Fruit fly (Drosophila melanogaster) whole organism, embryonic: ENCODE data around the gene PpD6.

ENCODE experiments used
- ATbp ChIP-seq: fragments of 200-800 bp; sonication (Bioruptor generic); optimal IDR thresholded peaks from 2 replicates; lab custom pipeline; 2017; ENCODE audit warnings: missing biosample characterization, mild to moderate bottlenecking, missing genetic modification characterization, missing genetic modification reagents
- Atf3 ChIP-seq: fragments of 200-800 bp; sonication (Bioruptor generic); optimal IDR thresholded peaks from 3 replicates; lab custom pipeline; 2016; ENCODE audit warnings: missing biosample characterization, missing genetic modification characterization
- Bteb2 ChIP-seq: fragments of 200-800 bp; sonication (Bioruptor generic); optimal IDR thresholded peaks from 2 replicates; lab custom pipeline; 2016; ENCODE audit warnings: missing biosample characterization, missing genetic modification characterization
- CG10274 ChIP-seq: fragments of 200-800 bp; sonication (Bioruptor generic); optimal IDR thresholded peaks from 3 replicates; lab custom pipeline; 2017; ENCODE audit warnings: missing biosample characterization, mild to moderate bottlenecking, missing genetic modification characterization
- CG10462 ChIP-seq: fragments of 200-800 bp; sonication (Bioruptor generic); optimal IDR thresholded peaks from 2 replicates; lab custom pipeline; 2016; ENCODE audit warnings: missing biosample characterization, missing genetic modification characterization
- CG11560 ChIP-seq: fragments of 200-800 bp; sonication (Bioruptor generic); IDR thresholded peaks from 3 replicates; pipeline ENCODE4 v1.3.6; 2022; ENCODE audit warnings: missing biosample characterization, missing genetic modification characterization
- CG11696 ChIP-seq: fragments of 200-800 bp; sonication (Bioruptor generic); IDR thresholded peaks from 2 replicates; pipeline ENCODE4 v1.3.6; 2022; ENCODE audit warnings: missing biosample characterization, missing genetic modification characterization
- CG12104 ChIP-seq: fragments of 200-800 bp; sonication (Bioruptor generic); optimal IDR thresholded peaks from 3 replicates; lab custom pipeline; 2016; ENCODE audit warnings: missing biosample characterization, missing genetic modification characterization
- CG12744 ChIP-seq: fragments of 200-800 bp; sonication (Bioruptor generic); optimal IDR thresholded peaks from 2 replicates; lab custom pipeline; 2016; ENCODE audit warnings: missing biosample characterization, missing genetic modification characterization
- CG12942 ChIP-seq: fragments of 200-800 bp; sonication (Bioruptor generic); optimal IDR thresholded peaks from 3 replicates; lab custom pipeline; 2016; ENCODE audit warnings: missing biosample characterization, missing genetic modification characterization
- CG16815 ChIP-seq: fragments of 200-800 bp; sonication (Bioruptor generic); optimal IDR thresholded peaks from 3 replicates; lab custom pipeline; 2017; ENCODE audit warnings: missing biosample characterization, mild to moderate bottlenecking, missing genetic modification characterization
- CG17359 ChIP-seq: fragments of 200-800 bp; sonication (Bioruptor generic); optimal IDR thresholded peaks from 3 replicates; lab custom pipeline; 2018; ENCODE audit warnings: missing biosample characterization, mild to moderate bottlenecking, missing genetic modification characterization, moderate library complexity
- CG17912 ChIP-seq: fragments of 200-800 bp; sonication (Bioruptor generic); optimal IDR thresholded peaks from 2 replicates; lab custom pipeline; 2018; ENCODE audit warnings: missing biosample characterization, mild to moderate bottlenecking, missing genetic modification characterization
- CG18262 ChIP-seq: fragments of 200-800 bp; optimal IDR thresholded peaks from 3 replicates; lab custom pipeline; 2019; ENCODE audit warnings: missing biosample characterization, mild to moderate bottlenecking, missing genetic modification characterization, moderate library complexity
- CG3281 ChIP-seq: fragments of 200-800 bp; sonication (Bioruptor generic); optimal IDR thresholded peaks from 3 replicates; lab custom pipeline; 2017; ENCODE audit warnings: missing biosample characterization, mild to moderate bottlenecking, missing genetic modification characterization
- CG3407 ChIP-seq: fragments of 200-800 bp; sonication (Bioruptor generic); optimal IDR thresholded peaks from 2 replicates; lab custom pipeline; 2018; ENCODE audit warnings: missing biosample characterization, mild to moderate bottlenecking, missing genetic modification characterization
- CG34224 ChIP-seq: fragments of 200-800 bp; sonication (Bioruptor generic); IDR thresholded peaks from 3 replicates; pipeline ENCODE4 v1.3.6; 2022; ENCODE audit warnings: missing biosample characterization, missing genetic modification characterization; ENCODE audit not compliant: partially characterized antibody
- CG42726 ChIP-seq: fragments of 200-800 bp; sonication (Bioruptor generic); IDR thresholded peaks from 2 replicates; pipeline ENCODE4 v1.3.6; 2022; ENCODE audit warnings: missing biosample characterization, missing genetic modification characterization; ENCODE audit not compliant: partially characterized antibody
- CG4282 ChIP-seq: fragments of 200-800 bp; sonication (Bioruptor generic); optimal IDR thresholded peaks from 2 replicates; lab custom pipeline; 2016; ENCODE audit warnings: missing biosample characterization, missing genetic modification characterization
- CG4360 ChIP-seq: fragments of 200-800 bp; sonication (Bioruptor generic); IDR thresholded peaks from 2 replicates; pipeline ENCODE4 v1.3.6; 2022; ENCODE audit warnings: missing biosample characterization, missing genetic modification characterization
- CG4617 ChIP-seq: fragments of 200-800 bp; sonication (Bioruptor generic); optimal IDR thresholded peaks from 3 replicates; lab custom pipeline; 2016; ENCODE audit warnings: missing biosample characterization, missing genetic modification characterization, borderline replicate concordance
- CG4730 ChIP-seq: fragments of 200-800 bp; sonication (Bioruptor generic); IDR thresholded peaks from 2 replicates; pipeline ENCODE4 v1.3.6; 2022; ENCODE audit warnings: missing biosample characterization, missing genetic modification characterization
- CG4820 ChIP-seq: fragments of 200-800 bp; sonication (Bioruptor generic); optimal IDR thresholded peaks from 3 replicates; lab custom pipeline; 2016; ENCODE audit warnings: missing biosample characterization, missing genetic modification characterization
- CG6689 ChIP-seq: fragments of 200-800 bp; sonication (Bioruptor generic); IDR thresholded peaks from 2 replicates; pipeline ENCODE4 v1.3.6; 2022; ENCODE audit warnings: missing biosample characterization, missing genetic modification characterization
- CG7928 ChIP-seq: fragments of 200-800 bp; sonication (Bioruptor generic); optimal IDR thresholded peaks from 2 replicates; lab custom pipeline; 2017; ENCODE audit warnings: missing biosample characterization, mild to moderate bottlenecking, missing genetic modification characterization
- CG7963 ChIP-seq: fragments of 200-800 bp; sonication (Bioruptor generic); IDR thresholded peaks from 3 replicates; pipeline ENCODE4 v1.3.6; 2022; ENCODE audit warnings: missing biosample characterization, missing genetic modification characterization; ENCODE audit not compliant: partially characterized antibody
- Dad ChIP-seq: fragments of 200-800 bp; sonication (Bioruptor generic); optimal IDR thresholded peaks from 3 replicates; lab custom pipeline; 2016; ENCODE audit warnings: missing biosample characterization, missing genetic modification characterization
- Gsc ChIP-seq: fragments of 200-800 bp; sonication (Bioruptor generic); IDR thresholded peaks from 2 replicates; pipeline ENCODE4 v1.3.6; 2022; ENCODE audit warnings: missing biosample characterization, missing genetic modification characterization
- HLH3B ChIP-seq: fragments of 200-800 bp; sonication (Bioruptor generic); IDR thresholded peaks from 2 replicates; pipeline ENCODE4 v1.3.6; 2022; ENCODE audit warnings: missing biosample characterization, missing genetic modification characterization
- MTF-1 ChIP-seq: fragments of 200-800 bp; sonication (Bioruptor generic); optimal IDR thresholded peaks from 2 replicates; lab custom pipeline; 2018; ENCODE audit warnings: missing biosample characterization, mild to moderate bottlenecking, missing genetic modification characterization, borderline replicate concordance
- Trl ChIP-seq, 3 experiments: fragments of >200 bp in 2 of 3; fragments of 200-800 bp in 1 of 3; sonication (Bioruptor generic) in 1 of 3; optimal IDR thresholded peaks; 2 replicates in 1 of 3; 3 replicates in 2 of 3; lab custom pipeline; 2016 to 2017; ENCODE audit warnings: missing biosample characterization in 1 of 3, missing genetic modification characterization in 1 of 3
- ase ChIP-seq: fragments of 200-800 bp; sonication (Bioruptor generic); IDR thresholded peaks from 3 replicates; pipeline ENCODE4 v1.3.6; 2022; ENCODE audit warnings: missing biosample characterization, missing genetic modification characterization
- bigmax ChIP-seq: fragments of 200-800 bp; sonication (Bioruptor generic); optimal IDR thresholded peaks from 2 replicates; lab custom pipeline; 2018; ENCODE audit warnings: missing biosample characterization, mild to moderate bottlenecking, missing genetic modification characterization
- crc ChIP-seq: fragments of 200-800 bp; sonication (Bioruptor generic); optimal IDR thresholded peaks from 2 replicates; lab custom pipeline; 2016; ENCODE audit warnings: missing biosample characterization, missing genetic modification characterization
- danr ChIP-seq: fragments of 200-800 bp; sonication (Bioruptor generic); IDR thresholded peaks from 2 replicates; pipeline ENCODE4 v1.3.6; 2022; ENCODE audit warnings: missing biosample characterization, missing genetic modification characterization
- dm ChIP-seq: fragments of 200-800 bp; sonication (Bioruptor generic); optimal IDR thresholded peaks from 3 replicates; lab custom pipeline; 2016; ENCODE audit warnings: missing biosample characterization, missing genetic modification characterization
- dmrt99B ChIP-seq: fragments of 200-800 bp; sonication (Bioruptor generic); optimal IDR thresholded peaks from 2 replicates; lab custom pipeline; 2018; ENCODE audit warnings: missing biosample characterization, mild to moderate bottlenecking, missing genetic modification characterization, moderate library complexity
- dysf ChIP-seq: fragments of 200-800 bp; sonication (Bioruptor generic); IDR thresholded peaks from 3 replicates; pipeline ENCODE4 v1.3.6; 2022; ENCODE audit warnings: missing biosample characterization, missing genetic modification characterization
- fd64A ChIP-seq: fragments of 200-800 bp; sonication (Bioruptor generic); optimal IDR thresholded peaks from 3 replicates; lab custom pipeline; 2018; ENCODE audit warnings: missing biosample characterization, mild to moderate bottlenecking, missing genetic modification characterization
- fu2 ChIP-seq: fragments of 200-800 bp; sonication (Bioruptor generic); optimal IDR thresholded peaks from 2 replicates; lab custom pipeline; 2016; ENCODE audit warnings: missing biosample characterization, missing genetic modification characterization
- hb ChIP-seq: fragments of 200-800 bp; sonication (Bioruptor generic); IDR thresholded peaks from 3 replicates; pipeline ENCODE4 v1.3.6; 2022; ENCODE audit warnings: missing biosample characterization, missing genetic modification characterization; ENCODE audit not compliant: partially characterized antibody
- lola ChIP-seq, 3 experiments: fragments of >200 bp in 2 of 3; fragments of 200-800 bp in 1 of 3; sonication (Bioruptor generic) in 1 of 3; optimal IDR thresholded peaks; 2 replicates each; lab custom pipeline; 2017 to 2019; ENCODE audit warnings: missing biosample characterization in 3 of 3, missing genetic modification characterization in 3 of 3, mild to moderate bottlenecking in 1 of 3, moderate library complexity in 1 of 3
- ro ChIP-seq: fragments of 200-800 bp; sonication (Bioruptor generic); IDR thresholded peaks from 2 replicates; pipeline ENCODE4 v1.3.6; 2022; ENCODE audit warnings: missing biosample characterization, missing genetic modification characterization
- sima ChIP-seq: fragments of 200-800 bp; sonication (Bioruptor generic); optimal IDR thresholded peaks from 2 replicates; lab custom pipeline; 2016; ENCODE audit warnings: missing biosample characterization, missing genetic modification characterization
- sisA ChIP-seq: fragments of 200-800 bp; sonication (Bioruptor generic); IDR thresholded peaks from 2 replicates; pipeline ENCODE4 v1.3.6; 2022; ENCODE audit warnings: missing biosample characterization, missing genetic modification characterization
- slbo ChIP-seq: fragments of 200-800 bp; sonication (Bioruptor generic); IDR thresholded peaks from 2 replicates; pipeline ENCODE4 v1.3.6; 2022; ENCODE audit warnings: missing biosample characterization, missing genetic modification characterization
- slp2 ChIP-seq: fragments of 200-800 bp; sonication (Bioruptor generic); optimal IDR thresholded peaks from 2 replicates; lab custom pipeline; 2016; ENCODE audit warnings: missing biosample characterization, missing genetic modification characterization
- tin ChIP-seq: fragments of 200-800 bp; sonication (Bioruptor generic); optimal IDR thresholded peaks from 3 replicates; lab custom pipeline; 2016; ENCODE audit warnings: missing biosample characterization, missing genetic modification characterization
- zen ChIP-seq: fragments of 200-800 bp; sonication (Bioruptor generic); optimal IDR thresholded peaks from 3 replicates; lab custom pipeline; 2018; ENCODE audit warnings: missing biosample characterization, mild to moderate bottlenecking, missing genetic modification characterization, moderate library complexity

Gene PpD6

dm6 chr2L:3159144-3160000, 49.9 kb downstream of the PpD6 start, which contains the start of the genes Mad and gkt:
Mad (minus strand) TSS chr2L:3159643.
gkt (plus strand) TSS chr2L:3159950.
- TF ChIP-seq danr (no peak), CG12744 (no peak), CG3407 (GFP tag; lab: Kevin White, UChicago) (no peak), CG7928 (GFP tag; lab: Kevin White, UChicago) (no peak), CG4730 (no peak), Trl (optimal IDR thresholded peaks at IDR 0.05; lab: Kevin White, UChicago) (no peak), Trl (GFP tag; optimal IDR thresholded peaks at IDR 0.05; lab: Kevin White, UChicago) (no peak), Atf3 (no peak), Dad (no peak), CG17359 (no peak), CG4360 (peak; percentile 92), CG6689 (GFP tag; lab: Robert Waterston, UW) (no peak), CG12104 (GFP tag; lab: Kevin White, UChicago) (no peak), sima (no peak), CG4617 (GFP tag; lab: Kevin White, UChicago) (peak; percentile 36), CG4820 (GFP tag; lab: Kevin White, UChicago) (no peak), Bteb2 (GFP tag; lab: Kevin White, UChicago) (no peak), dmrt99B (tag; lab: Kevin White, UChicago) (no peak), slp2 (no peak), HLH3B (GFP tag; lab: Robert Waterston, UW) (no peak), tin (GFP tag; lab: Kevin White, UChicago) (no peak), CG16815 (GFP tag; lab: Kevin White, UChicago) (no peak), ro (GFP tag; lab: Robert Waterston, UW) (no peak), CG11696 (GFP tag; lab: Robert Waterston, UW) (no peak), CG42726 (GFP tag; lab: Robert Waterston, UW) (no peak), CG11560 (tag; lab: Robert Waterston, UW) (no peak), crc (GFP tag; lab: Kevin White, UChicago) (no peak), CG17912 (GFP tag; lab: Kevin White, UChicago) (no peak), fd64A (GFP tag; lab: Kevin White, UChicago) (no peak), zen (no peak), hb (GFP tag; lab: Robert Waterston, UW) (no peak), ATbp (GFP tag; lab: Kevin White, UChicago) (no peak), CG7963 (GFP tag; lab: Robert Waterston, UW) (no peak), CG12942 (GFP tag; lab: Kevin White, UChicago) (no peak), lola (GFP tag; optimal IDR thresholded peaks at IDR 0.05; lab: Kevin White, UChicago) (no peak), CG10274 (no peak), slbo (GFP tag; lab: Robert Waterston, UW) (peak; percentile 4; the same call in 1 of the 2 replicates), dysf (GFP tag; lab: Robert Waterston, UW) (no peak), bigmax (GFP tag; lab: Kevin White, UChicago) (no peak), CG10462 (no peak), sisA (GFP tag; lab: Robert Waterston, UW) (no peak), Gsc (no peak), CG18262 (tag; lab: Kevin White, UChicago) (no peak), ase (GFP tag; lab: Robert Waterston, UW) (no peak), dm (GFP tag; lab: Kevin White, UChicago) (no peak), fu2 (GFP tag; lab: Kevin White, UChicago) (no peak), CG3281 (GFP tag; lab: Kevin White, UChicago) (no peak), CG4282 (GFP tag; lab: Kevin White, UChicago) (no peak), MTF-1 (GFP tag; lab: Kevin White, UChicago) (no peak), CG34224 (GFP tag; lab: Robert Waterston, UW) (peak; percentile 27; the same call in 1 of the 3 replicates)
